Worm (Caenorhabditis elegans) whole organism, midembryonic: Measurements from ENCODE around the gene T16G12.10.
A peak's percentile ranks its signal among the peaks of the same experiment; 100 is the strongest.

Source experiments
- T22C8.4 ChIP-seq: fragments of 200-800 bp; sonication (Bioruptor generic); IDR thresholded peaks from 2 replicates; pipeline ENCODE4 v1.3.6; 2022; ENCODE audit warnings: missing genetic modification characterization, missing compliant biosample characterization
- cog-1 ChIP-seq: sonication (generic microtip); optimal IDR thresholded peaks from 2 replicates; lab custom pipeline; 2016; ENCODE audit warnings: missing genetic modification characterization, missing compliant biosample characterization
- flt-1 ChIP-seq: fragments of 200-800 bp; sonication (Bioruptor generic); IDR thresholded peaks from 2 replicates; pipeline ENCODE4 v1.3.6; 2022; ENCODE audit warnings: missing genetic modification characterization, missing compliant biosample characterization
- klf-2 ChIP-seq: fragments of 200-800 bp; sonication (Bioruptor generic); conservative IDR thresholded peaks from 2 replicates; pipeline ENCODE4 v1.3.6; 2022; ENCODE audit warnings: missing genetic modification reagents, missing genetic modification characterization, missing compliant biosample characterization
- med-1 ChIP-seq: sonication (generic microtip); optimal IDR thresholded peaks from 2 replicates; lab custom pipeline; 2017; ENCODE audit warnings: missing genetic modification characterization, mild to moderate bottlenecking, missing compliant biosample characterization, antibody characterized with exemption, missing genetic modification reagents; ENCODE audit not compliant: insufficient read depth
- ref-1 ChIP-seq: fragments of 200-800 bp; sonication (Bioruptor generic); conservative IDR thresholded peaks from 2 replicates; pipeline ENCODE4 v1.3.6; 2022; ENCODE audit warnings: missing genetic modification reagents, missing genetic modification characterization, missing compliant biosample characterization
- tab-1 ChIP-seq: fragments of 200-800 bp; sonication (Bioruptor generic); IDR thresholded peaks from 2 replicates; pipeline ENCODE4 v1.3.6; 2022; ENCODE audit warnings: missing genetic modification characterization, missing compliant biosample characterization
- ztf-23 ChIP-seq: fragments of 200-800 bp; sonication (Bioruptor generic); IDR thresholded peaks from 2 replicates; pipeline ENCODE4 v1.3.6; 2022; ENCODE audit warnings: missing genetic modification reagents, missing genetic modification characterization, missing compliant biosample characterization
- ztf-29 ChIP-seq: fragments of 200-800 bp; sonication (Bioruptor generic); IDR thresholded peaks from 2 replicates; pipeline ENCODE4 v1.3.6; 2022; ENCODE audit warnings: missing genetic modification reagents, missing genetic modification characterization, missing compliant biosample characterization

Gene T16G12.10

DNA sequence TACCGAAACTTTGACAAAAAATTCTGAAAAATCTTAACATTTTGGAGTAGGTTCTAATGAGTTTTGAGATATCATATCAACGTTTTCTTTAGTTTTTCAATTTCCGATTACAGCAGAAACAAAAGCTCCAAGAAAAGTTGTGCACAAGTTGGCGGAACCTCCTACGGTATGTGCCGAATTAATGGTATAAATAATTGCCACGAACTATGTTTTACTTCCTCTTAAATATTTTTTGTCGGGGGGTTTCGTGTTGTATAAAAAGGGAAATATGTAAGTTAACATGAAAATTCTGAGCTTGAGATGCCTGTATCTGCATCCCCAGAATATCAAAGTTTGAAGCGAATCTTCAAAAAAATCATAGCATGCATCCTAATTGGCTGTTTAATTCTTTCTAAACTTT lies 22.1 kb downstream of the T16G12.10 start, which contains the start of gene M04D8.8:
M04D8.8 (plus strand) TSS at position 301 of the 400 bp plus-strand sequence.
- no peak for TF ChIP-seq ref-1 (GFP tag; lab: Robert Waterston, UW)
- no peak for TF ChIP-seq klf-2
- no peak for TF ChIP-seq flt-1 (GFP tag; lab: Robert Waterston, UW)
- TF ChIP-seq ztf-29 (GFP tag; lab: Robert Waterston, UW): no peak
- TF ChIP-seq ztf-23 (GFP tag; lab: Robert Waterston, UW): no peak
- no peak for TF ChIP-seq tab-1 (GFP tag; lab: Robert Waterston, UW)
- no peak for TF ChIP-seq T22C8.4 (GFP tag; lab: Robert Waterston, UW)
- TF ChIP-seq cog-1 (tag; lab: Kevin White, UChicago): no peak
- TF ChIP-seq med-1 (GFP tag; lab: Kevin White, UChicago): no peak

DNA sequence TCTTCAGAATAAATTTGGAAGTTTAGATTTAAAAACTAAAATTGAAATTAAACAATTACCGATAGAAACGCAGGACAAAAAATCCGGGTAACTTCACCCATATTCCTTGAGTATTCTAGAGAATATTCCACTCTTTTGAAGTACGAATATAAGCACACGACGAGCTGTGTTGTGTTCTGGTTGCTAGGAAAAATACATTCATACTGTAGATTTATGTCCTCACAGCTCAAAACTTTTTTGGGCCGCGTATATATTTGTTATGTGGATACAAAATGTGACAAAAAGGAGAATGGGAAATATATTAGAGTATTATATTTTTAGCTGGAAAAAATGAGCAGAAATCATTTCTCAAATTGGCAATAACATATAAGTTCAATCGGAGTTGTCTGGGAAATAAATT lies 22.7 kb downstream of the T16G12.10 start, which contains the start of gene M04D8.5:
M04D8.5 (minus strand) TSS at position 101 of the 400 bp plus-strand sequence.
- TF ChIP-seq tab-1 (GFP tag; lab: Robert Waterston, UW) (no peak), med-1 (GFP tag; lab: Kevin White, UChicago) (no peak), ztf-29 (GFP tag; lab: Robert Waterston, UW) (no peak), T22C8.4 (GFP tag; lab: Robert Waterston, UW) (no peak), ref-1 (GFP tag; lab: Robert Waterston, UW) (no peak), ztf-23 (GFP tag; lab: Robert Waterston, UW) (no peak), klf-2 (no peak), cog-1 (tag; lab: Kevin White, UChicago) (no peak)

DNA sequence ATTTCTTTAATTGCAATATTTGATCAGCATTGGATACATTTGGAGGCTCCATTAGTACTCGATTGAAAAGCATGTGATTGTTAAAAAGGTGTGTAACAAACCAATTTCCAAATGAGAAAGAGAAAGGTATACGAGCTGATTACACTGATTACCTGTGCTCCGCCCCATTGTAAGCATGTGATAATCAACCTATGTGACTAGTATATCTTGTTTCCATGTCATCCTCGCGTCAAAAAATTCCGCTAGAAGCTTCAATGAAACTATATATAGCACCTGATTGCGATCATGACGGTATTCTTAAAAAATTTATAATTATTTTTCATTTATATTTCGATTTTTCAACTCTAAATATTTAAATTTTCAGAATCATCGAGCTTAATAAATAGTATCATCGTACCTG lies 25.4 kb downstream of the T16G12.10 start, which contains the start of gene M04D8.4:
M04D8.4 (minus strand) TSS at position 101 of the 400 bp plus-strand sequence.
- no peak for TF ChIP-seq klf-2
- no peak for TF ChIP-seq cog-1 (tag; lab: Kevin White, UChicago)
- no peak for TF ChIP-seq flt-1 (GFP tag; lab: Robert Waterston, UW)
- TF ChIP-seq med-1 (GFP tag; lab: Kevin White, UChicago): no peak
- TF ChIP-seq T22C8.4 (GFP tag; lab: Robert Waterston, UW): no peak
- TF ChIP-seq ztf-23 (GFP tag; lab: Robert Waterston, UW): no peak
- no peak for TF ChIP-seq ztf-29 (GFP tag; lab: Robert Waterston, UW)
- TF ChIP-seq tab-1 (GFP tag; lab: Robert Waterston, UW): no peak
- TF ChIP-seq ref-1 (GFP tag; lab: Robert Waterston, UW): no peak

DNA sequence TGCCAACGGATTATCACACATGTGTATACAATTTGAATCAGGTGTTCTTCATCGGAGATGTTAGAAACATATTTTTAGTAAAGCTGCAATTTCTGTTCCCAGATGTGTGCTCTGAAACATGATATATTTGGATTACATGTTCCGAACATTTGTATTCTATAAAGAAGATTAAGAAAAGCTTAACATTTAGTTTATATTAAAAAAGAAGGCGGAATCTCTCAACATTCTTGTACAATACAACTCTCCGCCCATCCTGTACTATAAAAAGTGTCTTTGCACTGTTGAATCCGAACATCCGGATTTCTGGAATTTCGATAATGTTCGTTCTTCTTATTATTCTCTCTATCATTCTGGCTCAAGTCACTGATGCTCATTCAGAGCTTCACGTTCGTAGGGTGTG lies 28.0 kb downstream of the T16G12.10 start, which contains the start of gene ins-23:
ins-23 (plus strand) TSS at position 301 of the 400 bp plus-strand sequence.
- TF ChIP-seq ztf-23 (GFP tag; lab: Robert Waterston, UW): no peak
- TF ChIP-seq ref-1 (GFP tag; lab: Robert Waterston, UW): no peak
- TF ChIP-seq ztf-29 (GFP tag; lab: Robert Waterston, UW): no peak
- TF ChIP-seq klf-2: no peak
- TF ChIP-seq med-1 (GFP tag; lab: Kevin White, UChicago): no peak
- TF ChIP-seq T22C8.4 (GFP tag; lab: Robert Waterston, UW): no peak
- TF ChIP-seq cog-1 (tag; lab: Kevin White, UChicago): no peak
- no peak for TF ChIP-seq tab-1 (GFP tag; lab: Robert Waterston, UW)
- TF ChIP-seq flt-1 (GFP tag; lab: Robert Waterston, UW): no peak

DNA sequence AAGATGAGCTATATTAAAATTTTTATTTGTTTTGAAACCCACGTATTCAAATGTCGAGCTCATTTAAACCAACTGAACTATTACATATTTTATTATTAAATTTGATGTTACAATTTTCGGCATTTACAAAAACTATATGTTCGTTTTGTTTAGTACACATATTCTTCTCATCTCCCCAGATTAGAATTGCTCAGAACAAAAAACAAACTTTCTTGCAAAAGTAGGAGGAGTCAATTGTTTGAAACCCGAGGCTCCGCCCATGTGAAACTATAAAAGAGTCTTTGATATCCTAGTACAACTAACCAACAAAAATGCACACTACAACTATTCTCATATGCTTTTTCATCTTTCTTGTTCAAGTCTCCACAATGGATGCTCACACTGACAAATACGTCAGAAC lies 29.9 kb downstream of the T16G12.10 start, which contains the start of gene ins-22:
ins-22 (plus strand) TSS at position 301 of the 400 bp plus-strand sequence.
- TF ChIP-seq ref-1 (GFP tag; lab: Robert Waterston, UW) (no peak), cog-1 (tag; lab: Kevin White, UChicago) (no peak), T22C8.4 (GFP tag; lab: Robert Waterston, UW) (no peak), ztf-23 (GFP tag; lab: Robert Waterston, UW) (no peak)

DNA sequence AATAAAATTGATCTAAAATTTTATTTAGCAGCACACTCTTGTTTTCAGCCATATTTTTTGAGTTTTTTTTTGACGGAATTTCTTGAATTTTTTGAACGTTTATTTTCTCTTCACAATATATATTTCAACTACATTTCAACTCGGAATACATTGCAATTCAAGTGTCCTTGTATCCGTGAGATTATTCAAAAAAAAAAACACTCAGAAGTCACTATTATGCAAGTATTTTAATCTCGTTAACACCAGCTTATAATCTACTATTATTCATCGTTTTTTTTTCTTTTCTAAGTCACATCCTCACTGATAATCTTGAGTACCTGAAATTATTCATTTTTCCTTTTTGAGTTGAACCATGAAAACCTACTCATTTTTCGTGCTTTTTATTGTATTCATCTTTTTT lies 32.5 kb downstream of the T16G12.10 start, which contains the start of gene ins-21:
ins-21 (plus strand) TSS at position 301 of the 400 bp plus-strand sequence.
- TF ChIP-seq tab-1 (GFP tag; lab: Robert Waterston, UW) (no peak), med-1 (GFP tag; lab: Kevin White, UChicago) (no peak), cog-1 (tag; lab: Kevin White, UChicago) (no peak), ztf-23 (GFP tag; lab: Robert Waterston, UW) (no peak), ztf-29 (GFP tag; lab: Robert Waterston, UW) (no peak), flt-1 (GFP tag; lab: Robert Waterston, UW) (no peak), klf-2 (no peak), T22C8.4 (GFP tag; lab: Robert Waterston, UW) (no peak), ref-1 (GFP tag; lab: Robert Waterston, UW) (no peak)

DNA sequence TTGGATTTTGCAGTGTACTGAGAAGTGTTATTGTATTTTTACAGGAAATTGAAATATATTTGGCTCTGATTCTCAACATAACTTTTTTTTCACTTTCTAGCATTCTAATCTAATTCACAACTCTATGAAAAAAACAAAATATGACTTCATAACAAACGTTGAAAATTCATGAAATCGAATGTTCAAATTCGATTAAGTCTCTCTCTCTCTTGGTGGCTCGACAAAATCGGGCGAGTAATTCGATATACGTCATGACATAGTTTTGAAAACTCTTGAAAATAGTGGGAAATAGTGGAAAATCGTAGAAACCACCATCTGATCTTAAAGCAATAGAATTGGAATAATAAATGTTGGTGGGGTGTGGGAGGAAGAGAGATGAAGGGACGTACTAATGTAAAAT lies 37.9 kb downstream of the T16G12.10 start:
- no peak for TF ChIP-seq ref-1 (GFP tag; lab: Robert Waterston, UW)
- TF ChIP-seq T22C8.4 (GFP tag; lab: Robert Waterston, UW): no peak
- TF ChIP-seq cog-1 (tag; lab: Kevin White, UChicago): no peak
- TF ChIP-seq klf-2: no peak
- no peak for TF ChIP-seq med-1 (GFP tag; lab: Kevin White, UChicago)
- TF ChIP-seq ztf-23 (GFP tag; lab: Robert Waterston, UW): no peak
- no peak for TF ChIP-seq flt-1 (GFP tag; lab: Robert Waterston, UW)
- no peak for TF ChIP-seq tab-1 (GFP tag; lab: Robert Waterston, UW)
- no peak for TF ChIP-seq ztf-29 (GFP tag; lab: Robert Waterston, UW)

DNA sequence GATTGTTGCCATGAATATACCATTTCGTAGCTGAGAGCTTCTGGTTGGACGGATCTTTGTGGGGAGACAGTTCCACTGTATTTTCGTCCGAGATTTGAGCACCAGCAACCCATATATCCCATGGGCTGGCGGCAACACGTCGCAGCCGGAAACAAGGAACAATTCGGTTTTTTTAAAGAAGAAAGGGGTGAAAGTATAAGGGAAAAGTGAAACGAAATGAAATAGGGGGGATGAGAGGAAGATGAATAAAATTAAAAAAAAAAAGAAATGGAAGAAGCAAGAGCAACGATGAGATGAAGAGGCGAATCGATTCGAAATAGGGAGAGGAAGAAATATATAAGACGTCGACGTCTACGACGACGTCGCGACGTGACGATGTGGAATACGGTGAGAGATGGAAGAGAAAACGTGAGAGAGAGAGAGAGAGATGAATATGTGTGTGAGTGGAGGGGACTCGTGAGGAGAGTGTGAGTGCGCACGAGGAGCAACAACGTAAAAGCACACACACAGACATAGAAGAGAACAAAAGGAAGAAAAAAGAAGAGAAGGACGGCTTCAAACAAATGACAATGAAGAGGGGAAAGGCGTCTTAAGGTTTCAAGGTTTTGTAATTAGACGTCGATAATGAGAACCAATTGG lies 39.4 kb downstream of the T16G12.10 start, which contains the start of gene rgs-1:
rgs-1 (minus strand) TSS at position 146 of the 639 bp plus-strand sequence.
- TF ChIP-seq ztf-29 (GFP tag; lab: Robert Waterston, UW) (no peak), ztf-23 (GFP tag; lab: Robert Waterston, UW) (no peak), ref-1 (GFP tag; lab: Robert Waterston, UW) (no peak), T22C8.4 (GFP tag; lab: Robert Waterston, UW) (no peak), tab-1 (GFP tag; lab: Robert Waterston, UW) (no peak), cog-1 (tag; lab: Kevin White, UChicago) (no peak), flt-1 (GFP tag; lab: Robert Waterston, UW) (0 out of 2 replicates have a peak, but pooled peaks have one; percentile 26), med-1 (GFP tag; lab: Kevin White, UChicago) (no peak), klf-2 (no peak)
